Worm (Caenorhabditis elegans) whole organism, late embryonic: Measurements from ENCODE around the gene T04G9.4.

ENCODE experiments used
- C38D4.7 ChIP-seq: fragments of 200-800 bp; sonication (Bioruptor generic); optimal IDR thresholded peaks from 2 replicates; lab custom pipeline; 2018; ENCODE audit warnings: mild to moderate bottlenecking, missing genetic modification characterization, moderate library complexity, missing compliant biosample characterization
- F13H6.1 ChIP-seq: sonication (generic microtip); optimal IDR thresholded peaks from 2 replicates; lab custom pipeline; 2016; ENCODE audit warnings: missing genetic modification characterization, missing compliant biosample characterization
- T23F11.4 ChIP-seq: fragments of 200-800 bp; sonication (Bioruptor generic); optimal IDR thresholded peaks from 2 replicates; lab custom pipeline; 2018; ENCODE audit warnings: mild to moderate bottlenecking, missing genetic modification characterization, missing compliant biosample characterization
- ama-1 ChIP-seq: fragments of 150-350 bp; optimal IDR thresholded peaks from 2 replicates; lab custom pipeline; 2014
- ceh-19 ChIP-seq: fragments of 200-800 bp; sonication (Bioruptor generic); optimal IDR thresholded peaks from 2 replicates; lab custom pipeline; 2018; ENCODE audit warnings: mild to moderate bottlenecking, missing genetic modification characterization, missing compliant biosample characterization
- ceh-24 ChIP-seq: sonication (generic microtip); optimal IDR thresholded peaks from 2 replicates; lab custom pipeline; 2016; ENCODE audit warnings: mild to moderate bottlenecking, missing genetic modification characterization, missing compliant biosample characterization
- ceh-30 ChIP-seq: fragments of 150-350 bp; optimal IDR thresholded peaks from 2 replicates; lab custom pipeline; 2014; ENCODE audit warnings: missing biosample characterization, missing genetic modification characterization
- ceh-31 ChIP-seq: sonication (generic microtip); optimal IDR thresholded peaks from 2 replicates; lab custom pipeline; 2016; ENCODE audit warnings: missing genetic modification characterization, missing compliant biosample characterization
- ceh-34 ChIP-seq: sonication (generic microtip); optimal IDR thresholded peaks from 2 replicates; lab custom pipeline; 2016; ENCODE audit warnings: mild to moderate bottlenecking, missing genetic modification characterization, missing compliant biosample characterization
- ceh-48 ChIP-seq: sonication (generic microtip); optimal IDR thresholded peaks from 2 replicates; lab custom pipeline; 2016; ENCODE audit warnings: missing genetic modification characterization, inconsistent platforms, missing compliant biosample characterization
- ceh-6 ChIP-seq: fragments of 200-800 bp; sonication (Bioruptor generic); optimal IDR thresholded peaks from 2 replicates; lab custom pipeline; 2018; ENCODE audit warnings: mild to moderate bottlenecking, missing genetic modification characterization, missing compliant biosample characterization
- dve-1 ChIP-seq: sonication (generic microtip); optimal IDR thresholded peaks from 2 replicates; lab custom pipeline; 2017; ENCODE audit warnings: antibody characterized with exemption, mild to moderate bottlenecking, missing genetic modification characterization, missing compliant biosample characterization
- elt-2 ChIP-seq: sonication (generic microtip); optimal IDR thresholded peaks from 2 replicates; lab custom pipeline; 2016; ENCODE audit warnings: missing genetic modification reagents, missing genetic modification characterization, missing compliant biosample characterization
- elt-4 ChIP-seq: sonication (generic microtip); optimal IDR thresholded peaks from 2 replicates; lab custom pipeline; 2016; ENCODE audit warnings: missing genetic modification characterization, missing compliant biosample characterization
- eyg-1 ChIP-seq: sonication (generic microtip); optimal IDR thresholded peaks from 2 replicates; lab custom pipeline; 2016; ENCODE audit warnings: missing genotype, missing genetic modification characterization, missing compliant biosample characterization
- hlh-13 ChIP-seq: fragments of 200-800 bp; sonication (Bioruptor generic); optimal IDR thresholded peaks from 2 replicates; lab custom pipeline; 2018; ENCODE audit warnings: mild to moderate bottlenecking, missing genetic modification characterization, missing compliant biosample characterization
- hlh-15 ChIP-seq: sonication (generic microtip); optimal IDR thresholded peaks from 2 replicates; lab custom pipeline; 2016; ENCODE audit warnings: missing genetic modification characterization, missing compliant biosample characterization
- lim-6 ChIP-seq: sonication (generic microtip); optimal IDR thresholded peaks from 2 replicates; lab custom pipeline; 2016; ENCODE audit warnings: missing genetic modification characterization, missing compliant biosample characterization
- lin-11 ChIP-seq: fragments of 200-800 bp; sonication (Bioruptor generic); optimal IDR thresholded peaks from 2 replicates; lab custom pipeline; 2018; ENCODE audit warnings: mild to moderate bottlenecking, missing genetic modification characterization, missing compliant biosample characterization
- madf-2 ChIP-seq: sonication (generic microtip); optimal IDR thresholded peaks from 2 replicates; lab custom pipeline; 2017; ENCODE audit warnings: missing genetic modification characterization, missing compliant biosample characterization
- nfya-1 ChIP-seq: sonication (generic microtip); optimal IDR thresholded peaks from 2 replicates; lab custom pipeline; 2017; ENCODE audit warnings: missing genetic modification characterization, mild to moderate bottlenecking, missing compliant biosample characterization, antibody characterized with exemption, moderate library complexity
- nhr-11 ChIP-seq: fragments of 150-350 bp; optimal IDR thresholded peaks from 2 replicates; lab custom pipeline; 2014; ENCODE audit warnings: missing biosample characterization, missing genetic modification characterization
- npax-4 ChIP-seq: sonication (generic microtip); optimal IDR thresholded peaks from 2 replicates; lab custom pipeline; 2016; ENCODE audit warnings: missing genetic modification characterization, missing compliant biosample characterization
- odd-2 ChIP-seq: sonication (generic microtip); optimal IDR thresholded peaks from 2 replicates; lab custom pipeline; 2017; ENCODE audit warnings: antibody characterized with exemption, mild to moderate bottlenecking, missing genetic modification characterization, missing compliant biosample characterization
- pat-9 ChIP-seq: fragments of 200-800 bp; sonication (Bioruptor generic); optimal IDR thresholded peaks from 2 replicates; lab custom pipeline; 2018; ENCODE audit warnings: mild to moderate bottlenecking, missing genetic modification characterization, moderate library complexity, missing compliant biosample characterization
- pha-2 ChIP-seq: sonication (generic microtip); optimal IDR thresholded peaks from 2 replicates; lab custom pipeline; 2017; ENCODE audit warnings: mild to moderate bottlenecking, missing genetic modification characterization, missing compliant biosample characterization
- pha-4 ChIP-seq: fragments of 150-350 bp; optimal IDR thresholded peaks from 2 replicates; lab custom pipeline; 2018; ENCODE audit warnings: missing biosample characterization, missing genetic modification reagents, missing genetic modification characterization
- sox-2 ChIP-seq: fragments of 200-800 bp; sonication (Bioruptor generic); IDR thresholded peaks from 2 replicates; pipeline ENCODE4 v1.3.6; 2022; ENCODE audit warnings: missing genetic modification reagents, missing genetic modification characterization, missing compliant biosample characterization
- sox-4 ChIP-seq: sonication (generic microtip); optimal IDR thresholded peaks from 2 replicates; lab custom pipeline; 2017; ENCODE audit warnings: mild to moderate bottlenecking, missing genetic modification characterization, inconsistent platforms, missing compliant biosample characterization
- tbx-2 ChIP-seq: sonication (generic microtip); optimal IDR thresholded peaks from 2 replicates; lab custom pipeline; 2016; ENCODE audit warnings: missing genetic modification characterization, missing compliant biosample characterization
- tbx-7 ChIP-seq: sonication (generic microtip); optimal IDR thresholded peaks from 2 replicates; lab custom pipeline; 2016; ENCODE audit warnings: missing genotype, missing genetic modification characterization, missing compliant biosample characterization
- ttx-3 ChIP-seq: sonication (generic microtip); optimal IDR thresholded peaks from 2 replicates; lab custom pipeline; 2016; ENCODE audit warnings: missing genetic modification reagents, missing genetic modification characterization, missing compliant biosample characterization
- unc-42 ChIP-seq: sonication (generic microtip); optimal IDR thresholded peaks from 2 replicates; lab custom pipeline; 2016; ENCODE audit warnings: missing genotype, missing genetic modification characterization, missing compliant biosample characterization
- unc-86 ChIP-seq: sonication (generic microtip); optimal IDR thresholded peaks from 2 replicates; lab custom pipeline; 2016; ENCODE audit warnings: missing genetic modification characterization, missing compliant biosample characterization
- ztf-16 ChIP-seq: sonication (generic microtip); optimal IDR thresholded peaks from 2 replicates; lab custom pipeline; 2017; ENCODE audit warnings: missing genetic modification characterization, missing compliant biosample characterization

The T04G9.4 gene

ce11 chrX:729062-729461 lies 43.2 kb upstream of the T04G9.4 start:
- no peak for TF ChIP-seq F13H6.1
- no peak for TF ChIP-seq ama-1 (lab: Kevin White, UChicago)
- TF ChIP-seq ztf-16 = no peak
- no peak for TF ChIP-seq pha-2 (tag; lab: Kevin White, UChicago)
- TF ChIP-seq elt-2 (tag; lab: Kevin White, UChicago) = peak; percentile 94
- TF ChIP-seq madf-2 (tag; lab: Kevin White, UChicago) = no peak
- TF ChIP-seq ceh-30 (tag; lab: Kevin White, UChicago) = no peak
- TF ChIP-seq sox-2 = no peak
- TF ChIP-seq ceh-48 (tag; lab: Kevin White, UChicago) = no peak

ce11 chrX:735572-735971 lies 36.7 kb upstream of the T04G9.4 start, which contains the start of gene npr-19:
TSS of gene npr-19 (minus strand) at chrX:735672.
- TF ChIP-seq nhr-11 (tag; lab: Kevin White, UChicago) = no peak
- no peak for TF ChIP-seq ceh-48 (tag; lab: Kevin White, UChicago)
- TF ChIP-seq lim-6 = no peak
- TF ChIP-seq C38D4.7 = no peak
- TF ChIP-seq, all 69 proteins: peak for 0

ce11 chrX:736989-737388 lies 35.3 kb upstream of the T04G9.4 start:
- TF ChIP-seq ceh-31 (peak; percentile 51), ztf-16 (no peak)
- TF ChIP-seq, all 69 proteins: peak for 1

ce11 chrX:748319-748718 lies 24.0 kb upstream of the T04G9.4 start:
- TF ChIP-seq ceh-24 (tag; lab: Kevin White, UChicago) = no peak
- TF ChIP-seq pha-4 = no peak
- no peak for TF ChIP-seq nfya-1 (tag; lab: Kevin White, UChicago)
- TF ChIP-seq sox-2 = no peak
- no peak for TF ChIP-seq tbx-2 (tag; lab: Kevin White, UChicago)
- TF ChIP-seq hlh-13 (GFP tag; lab: Kevin White, UChicago) = no peak
- TF ChIP-seq ama-1 (lab: Kevin White, UChicago) = no peak
- no peak for TF ChIP-seq pat-9

ce11 chrX:759634-760033 lies 12.6 kb upstream of the T04G9.4 start, which contains the start of gene aex-3:
TSS of gene aex-3 (minus strand) at chrX:759734.
- TF ChIP-seq ttx-3 (tag; lab: Kevin White, UChicago) = no peak
- no peak for TF ChIP-seq npax-4
- no peak for TF ChIP-seq lin-11 (tag; lab: Kevin White, UChicago)
- no peak for TF ChIP-seq dve-1
- TF ChIP-seq hlh-15 (tag; lab: Kevin White, UChicago) = no peak
- no peak for TF ChIP-seq tbx-2 (tag; lab: Kevin White, UChicago)
- no peak for TF ChIP-seq ceh-6 (GFP tag; lab: Kevin White, UChicago)
- TF ChIP-seq sox-2 = no peak
- no peak for TF ChIP-seq elt-4 (tag; lab: Kevin White, UChicago)
- TF ChIP-seq ceh-34 (tag; lab: Kevin White, UChicago) = no peak
- no peak for TF ChIP-seq T23F11.4 (GFP tag; lab: Kevin White, UChicago)

- TF ChIP-seq odd-2 (tag; lab: Kevin White, UChicago) = no peak
- TF ChIP-seq sox-4 (tag; lab: Kevin White, UChicago) = peak; percentile 20
- peak; percentile 42 for TF ChIP-seq unc-42 (tag; lab: Kevin White, UChicago)
- TF ChIP-seq unc-86 (tag; lab: Kevin White, UChicago) = peak; percentile 60
- peak; percentile 9 for TF ChIP-seq ceh-19 (GFP tag; lab: Kevin White, UChicago)
- TF ChIP-seq eyg-1 (tag; lab: Kevin White, UChicago) = no peak
- no peak for TF ChIP-seq tbx-7
- TF ChIP-seq ceh-48 (tag; lab: Kevin White, UChicago) = peak; percentile 40
- TF ChIP-seq nfya-1 (tag; lab: Kevin White, UChicago) = peak; percentile 38
- TF ChIP-seq ceh-31 = peak; percentile 9
- TF ChIP-seq, all 69 proteins: peak for 7
Observed at ce11 chrX:760579-760978, 11.7 kb upstream of the T04G9.4 start.
